Worm (Caenorhabditis elegans) whole organism, L2 larva: ENCODE measurements around the gene F22H10.3.

Source experiments
- C34F6.9 ChIP-seq: fragments of 150-350 bp; optimal IDR thresholded peaks from 2 replicates; lab custom pipeline; 2014; ENCODE audit warnings: missing biosample characterization, missing genetic modification characterization
- F13H6.1 ChIP-seq: sonication (generic microtip); optimal IDR thresholded peaks from 2 replicates; lab custom pipeline; 2016; ENCODE audit warnings: missing genetic modification characterization, missing compliant biosample characterization
- R02D3.7 ChIP-seq: fragments of 150-350 bp; optimal IDR thresholded peaks from 2 replicates; lab custom pipeline; 2014; ENCODE audit warnings: missing biosample characterization, missing genetic modification characterization
- Y55F3AM.14 ChIP-seq: fragments of 200-800 bp; sonication (Bioruptor generic); optimal IDR thresholded peaks from 2 replicates; lab custom pipeline; 2018; ENCODE audit warnings: mild to moderate bottlenecking, missing genetic modification characterization, missing compliant biosample characterization
- ZK546.5 ChIP-seq: sonication (generic microtip); optimal IDR thresholded peaks from 2 replicates; lab custom pipeline; 2017; ENCODE audit warnings: missing biosample characterization, missing genetic modification characterization
- alr-1 ChIP-seq: fragments of 150-350 bp; optimal IDR thresholded peaks from 2 replicates; lab custom pipeline; 2014; ENCODE audit warnings: missing biosample characterization, missing genetic modification characterization
- aly-2 ChIP-seq: fragments of 150-350 bp; optimal IDR thresholded peaks from 2 replicates; lab custom pipeline; 2014; ENCODE audit warnings: missing biosample characterization, missing genetic modification characterization
- blmp-1 ChIP-seq: sonication (generic microtip); optimal IDR thresholded peaks from 2 replicates; lab custom pipeline; 2017; ENCODE audit warnings: missing genetic modification characterization, mild to moderate bottlenecking, missing compliant biosample characterization, antibody characterized with exemption, moderate library complexity; ENCODE audit not compliant: insufficient read depth
- ceh-16 ChIP-seq: fragments of 150-350 bp; optimal IDR thresholded peaks from 2 replicates; lab custom pipeline; 2014; ENCODE audit warnings: missing biosample characterization, missing genetic modification characterization
- ceh-82 ChIP-seq: fragments of 150-350 bp; optimal IDR thresholded peaks from 2 replicates; lab custom pipeline; 2014; ENCODE audit warnings: missing biosample characterization, missing genetic modification characterization
- crh-2 ChIP-seq: sonication (generic microtip); optimal IDR thresholded peaks from 2 replicates; lab custom pipeline; 2017; ENCODE audit warnings: missing biosample characterization, missing genetic modification characterization
- dmd-4 ChIP-seq: sonication (generic microtip); optimal IDR thresholded peaks from 2 replicates; lab custom pipeline; 2017; ENCODE audit warnings: missing biosample characterization, missing genetic modification characterization
- egl-27 ChIP-seq: sonication (generic microtip); optimal IDR thresholded peaks from 3 replicates; lab custom pipeline; 2017; ENCODE audit warnings: missing biosample characterization, missing genetic modification reagents, missing genetic modification characterization
- elt-1 ChIP-seq: fragments of 150-350 bp; optimal IDR thresholded peaks from 2 replicates; lab custom pipeline; 2014; ENCODE audit warnings: missing biosample characterization, missing genetic modification characterization
- elt-3 ChIP-seq: sonication (generic microtip); optimal IDR thresholded peaks from 2 replicates; lab custom pipeline; 2017; ENCODE audit warnings: missing biosample characterization, missing genetic modification characterization
- fos-1 ChIP-seq: fragments of 150-350 bp; optimal IDR thresholded peaks from 2 replicates; lab custom pipeline; 2014; ENCODE audit warnings: missing biosample characterization, missing genetic modification characterization
- gmeb-1 ChIP-seq: fragments of 150-350 bp; optimal IDR thresholded peaks from 2 replicates; lab custom pipeline; 2014; ENCODE audit warnings: missing biosample characterization, missing genetic modification characterization
- lin-11 ChIP-seq: fragments of 150-350 bp; sonication (generic microtip); optimal IDR thresholded peaks from 2 replicates; lab custom pipeline; 2014; ENCODE audit warnings: missing biosample characterization, missing genetic modification characterization, inconsistent platforms, mixed read lengths
- lin-39 ChIP-seq: fragments of 150-350 bp; optimal IDR thresholded peaks from 2 replicates; lab custom pipeline; 2014; ENCODE audit warnings: missing biosample characterization, missing genetic modification reagents, missing genetic modification characterization
- lsy-2 ChIP-seq, 2 experiments: fragments of 150-350 bp in 1 of 2; sonication (generic microtip) in 1 of 2; optimal IDR thresholded peaks; 2 replicates each; lab custom pipeline; 2014 to 2017; ENCODE audit warnings: missing biosample characterization in 2 of 2, missing genetic modification characterization in 2 of 2
- mab-5 ChIP-seq: fragments of 150-350 bp; optimal IDR thresholded peaks from 2 replicates; lab custom pipeline; 2014; ENCODE audit warnings: missing biosample characterization, missing genetic modification characterization
- mbf-1 ChIP-seq: sonication (generic microtip); optimal IDR thresholded peaks from 2 replicates; lab custom pipeline; 2017; ENCODE audit warnings: missing biosample characterization, missing genetic modification characterization
- mdl-1 ChIP-seq, 2 experiments: fragments of 150-350 bp in 1 of 2; sonication (generic microtip) in 1 of 2; optimal IDR thresholded peaks; 2 replicates each; lab custom pipeline; 2017; ENCODE audit warnings: missing biosample characterization in 2 of 2, missing genetic modification characterization in 2 of 2
- nhr-10 ChIP-seq: sonication (generic microtip); optimal IDR thresholded peaks from 2 replicates; lab custom pipeline; 2017; ENCODE audit warnings: missing biosample characterization, missing genetic modification characterization
- nhr-11 ChIP-seq: fragments of 150-350 bp; optimal IDR thresholded peaks from 2 replicates; lab custom pipeline; 2014; ENCODE audit warnings: missing biosample characterization, missing genetic modification characterization
- nhr-129 ChIP-seq: fragments of 150-350 bp; optimal IDR thresholded peaks from 2 replicates; lab custom pipeline; 2014; ENCODE audit warnings: missing biosample characterization, missing genetic modification characterization
- nhr-21 ChIP-seq: fragments of 150-350 bp; optimal IDR thresholded peaks from 2 replicates; lab custom pipeline; 2014; ENCODE audit warnings: missing biosample characterization, missing genetic modification characterization
- nhr-23 ChIP-seq: fragments of 150-350 bp; optimal IDR thresholded peaks from 2 replicates; lab custom pipeline; 2014; ENCODE audit warnings: missing biosample characterization, missing genetic modification reagents, missing genetic modification characterization
- nhr-237 ChIP-seq: fragments of 150-350 bp; optimal IDR thresholded peaks from 2 replicates; lab custom pipeline; 2014; ENCODE audit warnings: missing biosample characterization, missing genetic modification characterization
- nhr-25 ChIP-seq: fragments of 150-350 bp; sonication (generic microtip); optimal IDR thresholded peaks from 3 replicates; lab custom pipeline; 2014; ENCODE audit warnings: missing biosample characterization, missing genetic modification characterization
- nhr-77 ChIP-seq: fragments of 150-350 bp; optimal IDR thresholded peaks from 2 replicates; lab custom pipeline; 2014; ENCODE audit warnings: missing biosample characterization, missing genetic modification characterization
- sem-4 ChIP-seq: fragments of 150-350 bp; optimal IDR thresholded peaks from 2 replicates; lab custom pipeline; 2014; ENCODE audit warnings: missing biosample characterization, missing genetic modification reagents, missing genetic modification characterization
- skn-1 ChIP-seq: sonication (generic microtip); optimal IDR thresholded peaks from 2 replicates; lab custom pipeline; 2017; ENCODE audit warnings: missing biosample characterization, missing genetic modification characterization
- sma-3 ChIP-seq: sonication (generic microtip); optimal IDR thresholded peaks from 2 replicates; lab custom pipeline; 2016; ENCODE audit warnings: missing genetic modification reagents, missing genetic modification characterization, missing compliant biosample characterization
- sma-9 ChIP-seq, 2 experiments: fragments of 150-350 bp in 1 of 2; sonication (generic microtip) in 1 of 2; optimal IDR thresholded peaks; 2 replicates each; lab custom pipeline; 2014 to 2016; ENCODE audit warnings: missing genetic modification characterization in 2 of 2, mild to moderate bottlenecking in 1 of 2, missing biosample characterization in 1 of 2, missing compliant biosample characterization in 1 of 2, missing genetic modification reagents in 1 of 2, moderate library complexity in 1 of 2
- snpc-4 ChIP-seq: fragments of 150-350 bp; optimal IDR thresholded peaks from 2 replicates; lab custom pipeline; 2014; ENCODE audit warnings: missing biosample characterization, missing genetic modification characterization
- unc-39 ChIP-seq: fragments of 150-350 bp; optimal IDR thresholded peaks from 2 replicates; lab custom pipeline; 2014; ENCODE audit warnings: missing biosample characterization, missing genetic modification characterization
- unc-62 ChIP-seq: fragments of 150-350 bp; optimal IDR thresholded peaks from 2 replicates; lab custom pipeline; 2014; ENCODE audit warnings: missing biosample characterization, missing genetic modification reagents, missing genetic modification characterization
- ztf-1 ChIP-seq: fragments of 200-800 bp; sonication (Bioruptor generic); conservative IDR thresholded peaks from 2 replicates; pipeline ENCODE4 v1.3.6; 2022; ENCODE audit warnings: missing genetic modification characterization, missing compliant biosample characterization
- ztf-4 ChIP-seq: fragments of 150-350 bp; optimal IDR thresholded peaks from 2 replicates; lab custom pipeline; 2014; ENCODE audit warnings: missing biosample characterization, missing genetic modification characterization

F22H10.3 gene

DNA sequence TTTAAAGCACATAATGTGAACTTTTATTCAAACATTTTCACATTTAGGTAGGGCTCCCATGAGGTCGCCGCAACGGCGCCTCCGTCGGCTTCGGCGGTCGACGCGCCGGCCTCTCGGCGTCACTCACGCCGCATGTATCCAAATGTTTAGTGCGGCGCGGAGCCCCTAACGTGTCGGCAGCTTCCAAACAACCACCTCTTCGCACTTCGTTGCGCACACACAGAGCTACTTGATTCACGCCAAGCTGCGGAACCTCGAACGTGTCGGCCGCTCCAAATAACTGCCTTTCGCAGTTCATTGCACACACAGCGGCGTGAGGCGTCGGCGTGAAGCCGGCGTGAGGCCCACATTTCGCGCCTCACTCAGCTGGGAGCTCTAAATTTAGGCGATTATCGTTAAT is 13.5 kb upstream of the F22H10.3 start, which contains the start of gene F22H10.6:
Gene F22H10.6 (minus strand): TSS at position 292 of the 400 bp plus-strand sequence.
- no peak for TF ChIP-seq nhr-129 (tag; lab: Kevin White, UChicago)
- TF ChIP-seq ceh-82 (tag; lab: Kevin White, UChicago) = no peak
- TF ChIP-seq unc-62 (GFP tag; lab: Kevin White, UChicago) = no peak
- no peak for TF ChIP-seq R02D3.7
- TF ChIP-seq ztf-4 = no peak
- no peak for TF ChIP-seq crh-2
- TF ChIP-seq ztf-1 = no peak
- TF ChIP-seq nhr-77 (tag; lab: Kevin White, UChicago) = no peak
- no peak for TF ChIP-seq mab-5 (tag; lab: Kevin White, UChicago)
- TF ChIP-seq sma-3 (GFP tag; lab: Kevin White, UChicago) = no peak
- no peak for TF ChIP-seq mdl-1 (tag; optimal IDR thresholded peaks at IDR 0.05; lab: Kevin White, UChicago)
- no peak for TF ChIP-seq skn-1
- no peak for TF ChIP-seq snpc-4 (tag; lab: Kevin White, UChicago)
- no peak for TF ChIP-seq lin-11 (tag; lab: Kevin White, UChicago)
- TF ChIP-seq lsy-2 (tag; optimal IDR thresholded peaks at IDR 0.05; lab: Kevin White, UChicago) = no peak
- no peak for TF ChIP-seq sem-4
- TF ChIP-seq nhr-25 = no peak
- TF ChIP-seq ZK546.5 (tag; lab: Kevin White, UChicago) = no peak
- TF ChIP-seq F13H6.1 (tag; lab: Kevin White, UChicago) = no peak
- TF ChIP-seq fos-1 = no peak

DNA sequence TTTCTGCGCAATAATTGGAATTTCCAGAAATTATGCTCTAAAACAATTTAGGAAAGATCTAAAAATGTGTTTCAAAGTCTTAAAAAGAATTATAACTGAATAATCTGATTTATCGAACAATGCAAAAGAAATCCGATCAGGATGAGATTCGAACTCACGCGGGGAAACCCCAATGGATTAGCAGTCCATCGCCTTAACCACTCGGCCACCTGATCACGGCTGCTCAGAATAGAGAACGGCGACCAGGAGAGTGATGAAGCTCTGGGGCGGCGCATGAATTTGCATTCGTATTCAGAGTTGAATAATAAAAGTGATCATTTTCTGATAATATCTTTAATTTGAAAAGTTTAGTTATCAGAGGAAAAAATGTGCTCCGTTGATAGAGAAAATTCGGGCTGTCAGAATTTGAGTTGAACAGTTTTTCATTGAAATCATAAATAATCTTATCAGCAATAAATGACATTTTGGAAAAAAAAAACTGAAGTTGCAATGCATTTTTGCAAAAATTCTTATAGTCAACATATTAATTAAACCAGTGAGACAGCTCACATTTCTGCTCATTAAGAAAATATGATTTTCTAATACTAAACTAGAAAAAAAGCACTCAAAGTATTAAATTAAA is 12.5 kb upstream of the F22H10.3 start:
- no peak for TF ChIP-seq alr-1
- no peak for TF ChIP-seq fos-1
- TF ChIP-seq unc-39 (tag; lab: Kevin White, UChicago) = no peak
- TF ChIP-seq aly-2 = no peak
- TF ChIP-seq gmeb-1 = no peak
- TF ChIP-seq sma-3 (GFP tag; lab: Kevin White, UChicago) = no peak
- TF ChIP-seq skn-1 = no peak
- no peak for TF ChIP-seq ztf-4
- no peak for TF ChIP-seq nhr-237 (tag; lab: Kevin White, UChicago)
- no peak for TF ChIP-seq nhr-25
- TF ChIP-seq elt-1 (tag; lab: Kevin White, UChicago) = no peak
- TF ChIP-seq elt-3 (tag; lab: Kevin White, UChicago) = no peak
- TF ChIP-seq nhr-129 (tag; lab: Kevin White, UChicago) = no peak
- TF ChIP-seq mab-5 (tag; lab: Kevin White, UChicago) = no peak
- no peak for TF ChIP-seq nhr-10 (tag; lab: Kevin White, UChicago)
- TF ChIP-seq snpc-4 (tag; lab: Kevin White, UChicago) = no peak
- TF ChIP-seq lin-39 (tag; lab: Kevin White, UChicago) = no peak
- no peak for TF ChIP-seq nhr-77 (tag; lab: Kevin White, UChicago)
- TF ChIP-seq sem-4 = no peak
- no peak for TF ChIP-seq nhr-21 (tag; lab: Kevin White, UChicago)
- TF ChIP-seq, all 48 proteins: peak for 0

- TF ChIP-seq dmd-4 (tag; lab: Kevin White, UChicago) = no peak
- no peak for TF ChIP-seq sem-4
- TF ChIP-seq egl-27 (tag; lab: Kevin White, UChicago) = no peak
Observed at ce11 chrX:16687945-16688344, 10.4 kb upstream of the F22H10.3 start, which contains the start of gene F22H10.11. Gene F22H10.11 (minus strand): TSS chrX:16688045.

DNA sequence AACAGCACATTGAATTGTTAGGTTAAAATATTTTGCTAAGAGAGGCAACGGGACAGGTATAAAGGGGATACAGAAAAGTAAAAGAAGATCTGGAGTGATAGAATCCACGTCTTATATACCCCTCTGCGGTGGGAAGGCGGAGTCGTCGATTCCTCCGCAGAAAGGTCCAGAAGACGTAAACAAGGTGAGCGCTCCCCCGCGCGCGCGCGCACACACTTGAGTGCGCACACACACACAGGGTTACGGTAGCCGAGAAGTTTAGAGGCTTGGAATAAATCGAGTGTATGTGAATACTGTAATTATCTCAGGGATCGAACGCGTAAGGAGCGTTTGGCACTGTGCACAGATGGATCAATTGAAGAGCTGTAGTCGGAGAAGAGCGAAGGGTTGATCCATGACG is 9.9 kb upstream of the F22H10.3 start:
- no peak for TF ChIP-seq lin-11 (tag; lab: Kevin White, UChicago)
- no peak for TF ChIP-seq R02D3.7
- no peak for TF ChIP-seq dmd-4 (tag; lab: Kevin White, UChicago)
- TF ChIP-seq mab-5 (tag; lab: Kevin White, UChicago) = no peak
- no peak for TF ChIP-seq mbf-1 (tag; lab: Kevin White, UChicago)
- TF ChIP-seq gmeb-1 = no peak
- TF ChIP-seq egl-27 (tag; lab: Kevin White, UChicago) = no peak
- TF ChIP-seq nhr-129 (tag; lab: Kevin White, UChicago) = no peak
- TF ChIP-seq F13H6.1 (tag; lab: Kevin White, UChicago) = no peak
- TF ChIP-seq mdl-1 (tag; optimal IDR thresholded peaks at IDR 0.05; lab: Kevin White, UChicago) = no peak
- TF ChIP-seq, all 48 proteins: peak for 0

ce11 chrX:16681910-16682493 is 4.5 kb upstream of the F22H10.3 start:
- TF ChIP-seq mdl-1 (tag; optimal IDR thresholded peaks at IDR 0.05; lab: Kevin White, UChicago) = peak; percentile 82 to 95
- peak; percentile 98 for TF ChIP-seq egl-27 (tag; lab: Kevin White, UChicago)
- peak; percentile 66 for TF ChIP-seq nhr-11 (tag; lab: Kevin White, UChicago)
- TF ChIP-seq nhr-237 (tag; lab: Kevin White, UChicago) = peak; percentile 95
- peak; percentile 90 for TF ChIP-seq ceh-16 (tag; lab: Kevin White, UChicago)
- TF ChIP-seq C34F6.9 (tag; lab: Kevin White, UChicago) = peak; percentile 99
- no peak for TF ChIP-seq nhr-23 (tag; lab: Kevin White, UChicago)
- peak; percentile 99 for TF ChIP-seq sma-3 (GFP tag; lab: Kevin White, UChicago)
- peak; percentile 70 for TF ChIP-seq unc-62 (GFP tag; lab: Kevin White, UChicago)
- TF ChIP-seq lin-39 (tag; lab: Kevin White, UChicago) = peak; percentile 98
- peak; percentile 95 for TF ChIP-seq Y55F3AM.14 (GFP tag; lab: Kevin White, UChicago)
- peak; percentile 62 for TF ChIP-seq unc-39 (tag; lab: Kevin White, UChicago)
- peak; percentile 99 for TF ChIP-seq sma-9 (GFP tag; optimal IDR thresholded peaks at IDR 0.05; lab: Kevin White, UChicago)
- no peak for TF ChIP-seq sma-9 (tag; optimal IDR thresholded peaks at IDR 0.05; lab: Kevin White, UChicago)
- peak; percentile 85 for TF ChIP-seq mbf-1 (tag; lab: Kevin White, UChicago)
- peak; percentile 98 for TF ChIP-seq fos-1
- peak; percentile 98 for TF ChIP-seq nhr-25
- peak; percentile 99 for TF ChIP-seq crh-2
- TF ChIP-seq nhr-10 (tag; lab: Kevin White, UChicago) = peak; percentile 96
- TF ChIP-seq aly-2 = peak; percentile 84
- TF ChIP-seq blmp-1 (tag; lab: Kevin White, UChicago) = peak; percentile 89
- peak; percentile 97 for TF ChIP-seq nhr-77 (tag; lab: Kevin White, UChicago)
